Worm (Caenorhabditis elegans): ENCODE results near the gene acp-4.

DNA sequence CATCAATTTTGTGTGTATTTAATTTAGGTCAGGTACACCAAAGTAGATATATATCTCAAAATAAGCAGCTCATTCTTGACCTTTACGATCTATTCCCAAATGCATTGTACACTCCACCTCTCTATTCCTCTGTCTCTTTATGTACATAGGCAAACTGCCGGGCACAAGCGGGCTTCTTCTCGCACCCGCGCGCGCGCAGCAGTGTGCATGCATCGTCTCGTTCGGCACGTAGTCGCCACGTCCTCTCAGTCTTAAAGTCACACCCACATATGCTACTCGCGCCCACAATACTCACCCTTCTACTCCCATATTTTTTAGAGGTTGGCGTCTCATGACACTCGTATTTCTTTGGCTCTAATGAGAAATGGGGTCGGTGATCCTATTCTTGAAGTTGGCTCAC lies 16.5 kb upstream of the acp-4 start:
- TF ChIP-seq flt-1 (GFP tag; IDR thresholded peaks at IDR 0.05) = no peak
- TF ChIP-seq tab-1 (GFP tag; IDR thresholded peaks at IDR 0.05) = no peak
